Worm (Caenorhabditis elegans): ENCODE data around the gene Y55F3AM.11.

DNA sequence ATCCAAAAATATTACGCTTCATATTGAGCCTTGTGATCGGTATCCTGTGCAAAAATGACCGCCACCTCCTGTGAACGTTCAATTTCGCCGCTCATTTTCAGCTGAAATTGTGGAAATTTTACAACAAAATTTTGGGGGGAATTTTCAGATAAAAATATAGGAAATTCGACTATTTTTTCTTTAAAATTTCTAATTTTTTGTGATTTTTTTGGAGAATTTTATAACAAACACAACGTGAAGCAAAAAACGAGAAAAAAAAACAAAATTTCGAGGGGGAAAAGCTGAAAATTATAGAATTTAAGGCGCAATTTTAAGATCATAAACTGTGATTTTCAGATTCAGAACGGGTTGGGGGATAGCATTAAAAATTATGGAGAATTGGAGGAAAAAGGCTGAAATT lies 42.7 kb upstream of the Y55F3AM.11 start, which contains the start of gene csn-4:
- TF ChIP-seq egl-27 (tag; optimal IDR thresholded peaks at IDR 0.05), result no peak
- TF ChIP-seq skn-1 (tag; optimal IDR thresholded peaks at IDR 0.05), result no peak
- no peak for TF ChIP-seq ama-1 (optimal IDR thresholded peaks at IDR 0.05)
- TF ChIP-seq nhr-12 (tag; optimal IDR thresholded peaks at IDR 0.05), result no peak
- no peak for TF ChIP-seq snpc-4 (tag; optimal IDR thresholded peaks at IDR 0.05)
- TF ChIP-seq lin-39 (tag; optimal IDR thresholded peaks at IDR 0.05), result no peak
- no peak for TF ChIP-seq nhr-237 (tag; optimal IDR thresholded peaks at IDR 0.05)
- TF ChIP-seq ztf-11 (tag; optimal IDR thresholded peaks at IDR 0.05), result no peak
- no peak for TF ChIP-seq vab-15 (tag; optimal IDR thresholded peaks at IDR 0.05)
- TF ChIP-seq nhr-11 (tag; optimal IDR thresholded peaks at IDR 0.05), result no peak
- no peak for TF ChIP-seq Y116A8C.19 (tag; optimal IDR thresholded peaks at IDR 0.05; ENCODE audit: borderline replicate concordance)
- no peak for TF ChIP-seq dpl-1 (GFP tag; optimal IDR thresholded peaks at IDR 0.05)
- TF ChIP-seq lin-35 (GFP tag; optimal IDR thresholded peaks at IDR 0.05), result no peak
- TF ChIP-seq C16A3.4 (tag; optimal IDR thresholded peaks at IDR 0.05), result no peak
